Worm (Caenorhabditis elegans) whole organism, young adult: ENCODE results near the gene D1005.2.

ENCODE experiments used
- D2030.7 ChIP-seq: fragments of 200-800 bp; sonication (Bioruptor generic); IDR thresholded peaks from 2 replicates; pipeline ENCODE4 v1.3.6; 2022; ENCODE audit warnings: missing genetic modification reagents, missing genetic modification characterization, missing compliant biosample characterization
- F52B5.7 ChIP-seq: sonication (generic microtip); optimal IDR thresholded peaks from 2 replicates; lab custom pipeline; 2016; ENCODE audit warnings: mild to moderate bottlenecking, missing genetic modification characterization, missing compliant biosample characterization
- atf-7 ChIP-seq: sonication (generic microtip); optimal IDR thresholded peaks from 2 replicates; lab custom pipeline; 2017; ENCODE audit warnings: mild to moderate bottlenecking, missing genetic modification characterization, missing compliant biosample characterization
- bed-2 ChIP-seq: fragments of 200-800 bp; sonication (Bioruptor generic); IDR thresholded peaks from 2 replicates; pipeline ENCODE4 v1.3.6; 2022; ENCODE audit warnings: missing genetic modification reagents, missing genetic modification characterization, missing compliant biosample characterization
- ccch-3 ChIP-seq: fragments of 200-800 bp; sonication (Bioruptor generic); optimal IDR thresholded peaks from 2 replicates; lab custom pipeline; 2018; ENCODE audit warnings: mild to moderate bottlenecking, missing genetic modification characterization, missing compliant biosample characterization
- ceh-40 ChIP-seq: fragments of 200-800 bp; sonication (Bioruptor generic); IDR thresholded peaks from 2 replicates; pipeline ENCODE4 v1.3.6; 2022; ENCODE audit warnings: missing genetic modification characterization, missing compliant biosample characterization
- dox-1 ChIP-seq: fragments of 200-800 bp; sonication (Bioruptor generic); IDR thresholded peaks from 2 replicates; pipeline ENCODE4 v1.3.6; 2022; ENCODE audit warnings: missing genetic modification reagents, missing genetic modification characterization, missing compliant biosample characterization
- dpff-1 ChIP-seq: sonication (generic microtip); optimal IDR thresholded peaks from 2 replicates; lab custom pipeline; 2017; ENCODE audit warnings: mild to moderate bottlenecking, missing genetic modification characterization, missing compliant biosample characterization
- ekl-4 ChIP-seq: fragments of 200-800 bp; sonication (Bioruptor generic); IDR thresholded peaks from 2 replicates; pipeline ENCODE4 v1.3.6; 2022; ENCODE audit warnings: missing genetic modification reagents, missing genetic modification characterization, missing compliant biosample characterization
- lin-26 ChIP-seq: fragments of 200-800 bp; sonication (Bioruptor generic); IDR thresholded peaks from 2 replicates; pipeline ENCODE4 v1.3.6; 2022; ENCODE audit warnings: missing genetic modification reagents, missing genetic modification characterization, missing compliant biosample characterization
- lin-40 ChIP-seq: sonication (generic microtip); optimal IDR thresholded peaks from 2 replicates; lab custom pipeline; 2016; ENCODE audit warnings: missing genetic modification characterization, mild to moderate bottlenecking, missing compliant biosample characterization, missing genotype, missing genetic modification reagents
- madf-8 ChIP-seq: fragments of 200-800 bp; sonication (Bioruptor generic); conservative IDR thresholded peaks from 2 replicates; pipeline ENCODE4 v1.3.6; 2022; ENCODE audit warnings: missing genetic modification reagents, missing genetic modification characterization, missing compliant biosample characterization
- snpc-3.4 ChIP-seq: sonication (generic microtip); optimal IDR thresholded peaks from 2 replicates; lab custom pipeline; 2017; ENCODE audit warnings: missing genetic modification characterization, mild to moderate bottlenecking, missing compliant biosample characterization, antibody characterized with exemption, moderate library complexity, missing genotype, missing genetic modification reagents
- unc-130 ChIP-seq: sonication (generic microtip); optimal IDR thresholded peaks from 2 replicates; lab custom pipeline; 2016; ENCODE audit warnings: missing genetic modification reagents, missing genetic modification characterization, missing compliant biosample characterization

ce11 chrX:1443556-1444243 is 15.1 kb upstream of the D1005.2 start:
- TF ChIP-seq madf-8: no peak
- no peak for TF ChIP-seq atf-7 (tag; lab: Kevin White, UChicago)
- no peak for TF ChIP-seq snpc-3.4 (tag; lab: Kevin White, UChicago)
- TF ChIP-seq dox-1 (GFP tag; lab: Robert Waterston, UW): no peak
- no peak for TF ChIP-seq unc-130 (GFP tag; lab: Kevin White, UChicago)
- TF ChIP-seq dpff-1 (tag; lab: Kevin White, UChicago): no peak
- TF ChIP-seq ekl-4 (GFP tag; lab: Robert Waterston, UW): no peak
- TF ChIP-seq D2030.7 (GFP tag; lab: Robert Waterston, UW): no peak
- TF ChIP-seq lin-40 (tag; lab: Kevin White, UChicago): peak; percentile 41
- no peak for TF ChIP-seq ceh-40 (GFP tag; lab: Robert Waterston, UW)
- TF ChIP-seq bed-2 (GFP tag; lab: Robert Waterston, UW): no peak
- TF ChIP-seq lin-26 (GFP tag; lab: Robert Waterston, UW): no peak
- no peak for TF ChIP-seq F52B5.7
- no peak for TF ChIP-seq ccch-3 (GFP tag; lab: Kevin White, UChicago)
